Fruit fly (Drosophila melanogaster) whole organism, embryonic: Measurements from ENCODE around the gene Or30a.

ENCODE experiments used
- BEAF-32 ChIP-seq: fragments of 200-800 bp; sonication (Bioruptor generic); optimal IDR thresholded peaks from 3 replicates; lab custom pipeline; 2017; ENCODE audit warnings: missing biosample characterization, missing genetic modification characterization, mild to moderate bottlenecking, moderate library complexity, missing genetic modification reagents
- CG10959 ChIP-seq: fragments of 200-800 bp; sonication (Bioruptor generic); IDR thresholded peaks from 2 replicates; pipeline ENCODE4 v1.3.6; 2022; ENCODE audit warnings: missing biosample characterization, missing genetic modification characterization
- CG1792 ChIP-seq: fragments of 200-800 bp; sonication (Bioruptor generic); optimal IDR thresholded peaks from 2 replicates; lab custom pipeline; 2016; ENCODE audit warnings: missing biosample characterization, missing genetic modification characterization
- CG2202 ChIP-seq: fragments of 200-800 bp; sonication (Bioruptor generic); optimal IDR thresholded peaks from 2 replicates; lab custom pipeline; 2018; ENCODE audit warnings: missing biosample characterization, mild to moderate bottlenecking, missing genetic modification characterization
- Ets97D ChIP-seq: fragments of 200-800 bp; sonication (Bioruptor generic); optimal IDR thresholded peaks from 3 replicates; lab custom pipeline; 2016; ENCODE audit warnings: missing biosample characterization, missing genetic modification characterization
- Nf-YA ChIP-seq: fragments of 200-800 bp; sonication (Bioruptor generic); IDR thresholded peaks from 2 replicates; pipeline ENCODE4 v1.3.6; 2022; ENCODE audit warnings: missing biosample characterization, missing genetic modification characterization
- Trl ChIP-seq, 3 experiments: fragments of >200 bp in 2 of 3; fragments of 200-800 bp in 1 of 3; sonication (Bioruptor generic) in 1 of 3; optimal IDR thresholded peaks; 2 replicates in 1 of 3; 3 replicates in 2 of 3; lab custom pipeline; 2016 to 2017; ENCODE audit warnings: missing biosample characterization in 1 of 3, missing genetic modification characterization in 1 of 3
- ab ChIP-seq: fragments of 200-800 bp; sonication (Bioruptor generic); optimal IDR thresholded peaks from 2 replicates; lab custom pipeline; 2016; ENCODE audit warnings: missing biosample characterization, missing genetic modification characterization
- bbx ChIP-seq: fragments of 200-800 bp; sonication (Bioruptor generic); IDR thresholded peaks from 2 replicates; pipeline ENCODE4 v1.3.6; 2022; ENCODE audit warnings: missing biosample characterization, missing genetic modification characterization; ENCODE audit not compliant: partially characterized antibody
- dimm ChIP-seq: fragments of 200-800 bp; sonication (Bioruptor generic); IDR thresholded peaks from 2 replicates; pipeline ENCODE4 v1.3.6; 2022; ENCODE audit warnings: missing biosample characterization, missing genetic modification characterization
- disco-r ChIP-seq: fragments of 200-800 bp; sonication (Bioruptor generic); optimal IDR thresholded peaks from 2 replicates; lab custom pipeline; 2016; ENCODE audit warnings: missing biosample characterization, missing genetic modification characterization
- oc ChIP-seq: fragments of 200-800 bp; sonication (Bioruptor generic); optimal IDR thresholded peaks from 2 replicates; lab custom pipeline; 2018; ENCODE audit warnings: missing biosample characterization, mild to moderate bottlenecking, missing genetic modification characterization, moderate library complexity

DNA sequence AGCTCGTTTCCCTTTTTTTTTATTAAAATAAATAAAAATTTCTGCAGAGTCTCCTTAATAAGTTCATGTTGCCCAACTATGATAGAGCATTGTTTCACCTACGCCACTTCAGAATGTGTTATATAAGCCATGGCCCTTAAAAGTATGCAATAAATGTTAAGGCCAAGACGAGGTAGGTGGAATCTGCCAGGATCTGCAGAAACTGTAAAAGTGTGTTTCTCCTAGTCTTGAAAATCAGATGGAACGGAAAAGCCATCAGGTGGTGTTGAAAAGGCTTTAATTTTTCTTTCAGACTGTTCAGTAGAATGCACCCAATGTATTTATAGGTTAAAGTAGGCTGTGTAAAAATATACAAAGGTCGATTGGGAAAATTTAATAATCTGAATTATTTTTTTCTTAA is 34.8 kb upstream of the Or30a start, which contains the start of gene CG12439:
- TF ChIP-seq bbx (GFP tag; lab: Robert Waterston, UW) (no peak), Ets97D (GFP tag; lab: Kevin White, UChicago) (no peak), CG1792 (GFP tag; lab: Kevin White, UChicago) (no peak), CG2202 (no peak), dimm (no peak), BEAF-32 (GFP tag; lab: Kevin White, UChicago) (no peak), oc (tag; lab: Kevin White, UChicago) (no peak), Trl (optimal IDR thresholded peaks at IDR 0.05; lab: Kevin White, UChicago) (no peak), Trl (GFP tag; optimal IDR thresholded peaks at IDR 0.05; lab: Kevin White, UChicago) (no peak), ab (GFP tag; lab: Kevin White, UChicago) (no peak), Nf-YA (GFP tag; lab: Robert Waterston, UW) (no peak), CG10959 (GFP tag; lab: Robert Waterston, UW) (no peak), disco-r (GFP tag; lab: Kevin White, UChicago) (no peak)
